Fruit fly (Drosophila melanogaster): ENCODE measurements around the gene Ir8a.

Gene Ir8a

dm6 chrX:9201866-9202681 lies 34.3 kb downstream of the Ir8a start (continued):
- TF ChIP-seq jing (GFP tag; optimal IDR thresholded peaks at IDR 0.05) (peak; percentile 2), CG9609 (GFP tag; optimal IDR thresholded peaks at IDR 0.05) (peak; percentile 37), pum (GFP tag; optimal IDR thresholded peaks at IDR 0.05) (no peak), YL-1 (GFP tag; optimal IDR thresholded peaks at IDR 0.05) (no peak), ATbp (GFP tag; optimal IDR thresholded peaks at IDR 0.05) (peak; percentile 19), CG13894 (tag; optimal IDR thresholded peaks at IDR 0.05) (peak; percentile 82), tin (GFP tag; optimal IDR thresholded peaks at IDR 0.05) (peak; percentile 9), crc (GFP tag; optimal IDR thresholded peaks at IDR 0.05) (no peak), CG32767 (GFP tag; IDR thresholded peaks at IDR 0.05) (no peak), CG5953 (GFP tag; IDR thresholded peaks at IDR 0.05) (no peak), HLHmδ (GFP tag; optimal IDR thresholded peaks at IDR 0.05) (no peak), croc (GFP tag; conservative IDR thresholded peaks at IDR 0.05) (peak; percentile 42; the same call in 1 of the 3 replicates), chn (GFP tag; optimal IDR thresholded peaks at IDR 0.05) (no peak), jigr1 (GFP tag; IDR thresholded peaks at IDR 0.05) (no peak), fru (optimal IDR thresholded peaks at IDR 0.05) (no peak), CG13424 (tag; optimal IDR thresholded peaks at IDR 0.05) (peak; percentile 66), cg (GFP tag; optimal IDR thresholded peaks at IDR 0.05) (no peak), ssp (GFP tag; IDR thresholded peaks at IDR 0.05) (peak; percentile 55), nom (GFP tag; optimal IDR thresholded peaks at IDR 0.05) (no peak), Kr (GFP tag; optimal IDR thresholded peaks at IDR 0.05) (no peak), CG6765 (GFP tag; optimal IDR thresholded peaks at IDR 0.05) (peak; percentile 78), CG13287 (GFP tag; IDR thresholded peaks at IDR 0.05; ENCODE audit: partially characterized antibody) (no peak), nmo (GFP tag; optimal IDR thresholded peaks at IDR 0.05) (peak; percentile 53), gcm (GFP tag; optimal IDR thresholded peaks at IDR 0.05) (peak; percentile 19), ftz-f1 (GFP tag; optimal IDR thresholded peaks at IDR 0.05) (no peak), HHEX (GFP tag; optimal IDR thresholded peaks at IDR 0.05) (peak; percentile 86), CkIIα-i1 (GFP tag; IDR thresholded peaks at IDR 0.05) (peak; percentile 54; the same call in 1 of the 2 replicates), Med (GFP tag) (peak; percentile 92), CG13775 (GFP tag; optimal IDR thresholded peaks at IDR 0.05) (peak; percentile 79), esg (GFP tag; conservative IDR thresholded peaks at IDR 0.05) (peak; percentile 69), CG13123 (GFP tag; optimal IDR thresholded peaks at IDR 0.05) (no peak), repo (GFP tag; optimal IDR thresholded peaks at IDR 0.05) (no peak), Taf1 (GFP tag; IDR thresholded peaks at IDR 0.05) (peak; percentile 71), hbn (GFP tag; IDR thresholded peaks at IDR 0.05; ENCODE audit: partially characterized antibody) (no peak), her (GFP tag; optimal IDR thresholded peaks at IDR 0.05) (no peak), CG7271 (tag; optimal IDR thresholded peaks at IDR 0.05) (no peak), CG10274 (GFP tag; optimal IDR thresholded peaks at IDR 0.05) (peak; percentile 67), lab (GFP tag; optimal IDR thresholded peaks at IDR 0.05) (peak; percentile 95), Nf-YB (GFP tag; optimal IDR thresholded peaks at IDR 0.05) (peak; percentile 58), run (tag; optimal IDR thresholded peaks at IDR 0.05) (no peak), Pdp1 (GFP tag; optimal IDR thresholded peaks at IDR 0.05) (no peak), Ada2b (GFP tag; IDR thresholded peaks at IDR 0.05) (peak; percentile 79), nau (GFP tag; optimal IDR thresholded peaks at IDR 0.05) (no peak), nerfin-2 (GFP tag; IDR thresholded peaks at IDR 0.05; ENCODE audit: partially characterized antibody) (no peak), Bgb (GFP tag; IDR thresholded peaks at IDR 0.05; ENCODE audit: partially characterized antibody) (no peak), luna (GFP tag; optimal IDR thresholded peaks at IDR 0.05) (peak; percentile 16), ac (GFP tag; optimal IDR thresholded peaks at IDR 0.05) (no peak), CG4820 (GFP tag; optimal IDR thresholded peaks at IDR 0.05) (no peak), Dbx (GFP tag; IDR thresholded peaks at IDR 0.05) (peak; percentile 94)
